Worm (Caenorhabditis elegans): ENCODE results near the gene mlt-3.

DNA sequence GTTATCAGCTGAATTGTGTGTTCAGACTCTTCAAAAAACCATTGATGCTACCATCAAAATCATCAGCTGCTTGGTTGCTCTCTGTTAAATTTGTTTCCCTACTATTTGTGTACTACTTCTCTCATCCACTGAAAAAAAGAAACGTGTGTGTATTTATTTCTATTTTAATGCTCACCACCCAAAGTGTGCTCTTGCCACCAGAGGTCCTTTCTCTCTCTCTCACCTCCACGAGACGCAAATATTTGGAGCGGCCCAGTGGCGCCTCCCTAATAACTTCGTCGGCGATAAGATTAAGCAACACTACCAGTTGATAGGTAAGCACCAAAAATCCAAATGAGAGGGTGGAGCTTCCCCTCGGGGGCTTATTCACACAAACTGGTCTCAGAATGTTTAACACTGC is 26.1 kb downstream of the mlt-3 start:
- no peak for TF ChIP-seq lin-39 (tag; optimal IDR thresholded peaks at IDR 0.05)
- no peak for TF ChIP-seq egl-43 (GFP tag; IDR thresholded peaks at IDR 0.05)
- TF ChIP-seq dpl-1 (GFP tag; optimal IDR thresholded peaks at IDR 0.05) = no peak
- no peak for TF ChIP-seq aly-2 (tag; optimal IDR thresholded peaks at IDR 0.05)
- TF ChIP-seq unc-130 (GFP tag; optimal IDR thresholded peaks at IDR 0.05) = no peak
- TF ChIP-seq R02D3.7 (tag; optimal IDR thresholded peaks at IDR 0.05) = no peak
- TF ChIP-seq rbr-2 (tag; optimal IDR thresholded peaks at IDR 0.05) = no peak
- no peak for TF ChIP-seq lsy-2 (tag; optimal IDR thresholded peaks at IDR 0.05)
- TF ChIP-seq arid-1 (GFP tag; conservative IDR thresholded peaks at IDR 0.05) = no peak
- TF ChIP-seq pqm-1 (tag; optimal IDR thresholded peaks at IDR 0.05) = no peak
- TF ChIP-seq ama-1 (optimal IDR thresholded peaks at IDR 0.05) = no peak
